Worm (Caenorhabditis elegans) whole organism, L3 larva: Measurements from ENCODE around the gene sra-2.

Experiments used
- ama-1 ChIP-seq: fragments of 150-350 bp; optimal IDR thresholded peaks from 2 replicates; lab custom pipeline; 2018
- fkh-2 ChIP-seq: fragments of 150-350 bp; optimal IDR thresholded peaks from 2 replicates; lab custom pipeline; 2014; ENCODE audit warnings: missing biosample characterization, missing genetic modification reagents, missing genetic modification characterization
- nhr-23 ChIP-seq: fragments of 150-350 bp; optimal IDR thresholded peaks from 2 replicates; lab custom pipeline; 2014; ENCODE audit warnings: missing biosample characterization, missing genetic modification reagents, missing genetic modification characterization
- tbx-2 ChIP-seq: sonication (generic microtip); optimal IDR thresholded peaks from 2 replicates; lab custom pipeline; 2016; ENCODE audit warnings: mild to moderate bottlenecking, missing genetic modification characterization, missing compliant biosample characterization
- zag-1 ChIP-seq: fragments of 150-350 bp; optimal IDR thresholded peaks from 2 replicates; lab custom pipeline; 2014; ENCODE audit warnings: missing biosample characterization, missing genetic modification characterization

DNA sequence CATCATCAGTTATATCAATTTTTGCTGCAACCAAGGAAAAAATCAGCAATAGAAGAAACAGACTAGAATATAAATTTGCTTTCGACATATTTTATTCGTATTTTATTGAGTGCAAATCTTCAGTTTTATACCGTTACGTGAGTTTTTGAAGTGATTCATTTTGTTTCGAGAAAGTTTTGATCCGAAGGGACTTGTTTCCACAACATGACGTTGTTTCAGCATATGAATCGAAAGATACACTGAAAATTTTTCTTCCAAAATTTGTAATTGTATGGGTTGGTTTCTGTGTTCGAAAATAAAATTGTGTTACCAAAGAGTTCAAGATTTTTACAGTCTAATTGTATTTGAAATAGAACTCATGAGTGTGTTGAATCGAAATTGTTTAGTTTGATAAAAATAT is 48.6 kb upstream of the sra-2 start, which contains the start of gene T19H5.7:
- TF ChIP-seq zag-1 (tag; lab: Kevin White, UChicago) = no peak
- TF ChIP-seq ama-1 (lab: Kevin White, UChicago) = no peak
- TF ChIP-seq nhr-23 (tag; lab: Kevin White, UChicago) = no peak
- no peak for TF ChIP-seq fkh-2
- no peak for TF ChIP-seq tbx-2
